Fruit fly (Drosophila melanogaster) whole organism, embryonic: ENCODE measurements around the gene CG32388.

Experiments used
- CG10366 ChIP-seq: fragments of 200-800 bp; sonication (Bioruptor generic); IDR thresholded peaks from 2 replicates; pipeline ENCODE4 v1.3.6; 2022; ENCODE audit warnings: missing biosample characterization, missing genetic modification characterization
- CG10462 ChIP-seq: fragments of 200-800 bp; sonication (Bioruptor generic); optimal IDR thresholded peaks from 2 replicates; lab custom pipeline; 2016; ENCODE audit warnings: missing biosample characterization, missing genetic modification characterization
- CG11247 ChIP-seq: fragments of 200-800 bp; sonication (Bioruptor generic); IDR thresholded peaks from 2 replicates; pipeline ENCODE4 v1.3.6; 2022; ENCODE audit warnings: missing biosample characterization, missing genetic modification characterization
- CG11504 ChIP-seq: fragments of 200-800 bp; sonication (Bioruptor generic); optimal IDR thresholded peaks from 3 replicates; lab custom pipeline; 2019; ENCODE audit warnings: missing biosample characterization, mild to moderate bottlenecking, missing genetic modification characterization, moderate library complexity
- CG15514 ChIP-seq: fragments of 200-800 bp; sonication (Bioruptor generic); optimal IDR thresholded peaks from 3 replicates; lab custom pipeline; 2017; ENCODE audit warnings: missing biosample characterization, missing genetic modification characterization, mild to moderate bottlenecking, moderate library complexity, missing genetic modification reagents
- CG16815 ChIP-seq: fragments of 200-800 bp; sonication (Bioruptor generic); optimal IDR thresholded peaks from 3 replicates; lab custom pipeline; 2017; ENCODE audit warnings: missing biosample characterization, mild to moderate bottlenecking, missing genetic modification characterization
- CG17829 ChIP-seq: fragments of 200-800 bp; optimal IDR thresholded peaks from 2 replicates; lab custom pipeline; 2019; ENCODE audit warnings: missing biosample characterization, mild to moderate bottlenecking, missing genetic modification characterization, moderate library complexity
- CG2678 ChIP-seq: fragments of 200-800 bp; sonication (Bioruptor generic); optimal IDR thresholded peaks from 3 replicates; lab custom pipeline; 2019; ENCODE audit warnings: missing biosample characterization, mild to moderate bottlenecking, missing genetic modification characterization, moderate library complexity
- CG2889 ChIP-seq: fragments of 200-800 bp; sonication (Bioruptor generic); IDR thresholded peaks from 3 replicates; pipeline ENCODE4 v1.3.6; 2022; ENCODE audit warnings: missing biosample characterization, missing genetic modification characterization
- CG3281 ChIP-seq: fragments of 200-800 bp; sonication (Bioruptor generic); optimal IDR thresholded peaks from 3 replicates; lab custom pipeline; 2017; ENCODE audit warnings: missing biosample characterization, mild to moderate bottlenecking, missing genetic modification characterization
- CG33213 ChIP-seq: fragments of 200-800 bp; sonication (Bioruptor generic); optimal IDR thresholded peaks from 3 replicates; lab custom pipeline; 2016; ENCODE audit warnings: missing biosample characterization, missing genetic modification characterization
- CG6175 ChIP-seq: fragments of 200-800 bp; sonication (Bioruptor generic); IDR thresholded peaks from 3 replicates; pipeline ENCODE4 v1.3.6; 2022; ENCODE audit warnings: missing biosample characterization, missing genetic modification characterization
- CG6654 ChIP-seq: fragments of 200-800 bp; sonication (Bioruptor generic); optimal IDR thresholded peaks from 2 replicates; lab custom pipeline; 2017; ENCODE audit warnings: missing biosample characterization, mild to moderate bottlenecking, missing genetic modification characterization
- CG6813 ChIP-seq: fragments of 200-800 bp; sonication (Bioruptor generic); optimal IDR thresholded peaks from 2 replicates; lab custom pipeline; 2017; ENCODE audit warnings: missing biosample characterization, missing genetic modification characterization, mild to moderate bottlenecking, moderate library complexity, missing genetic modification reagents
- CG7556 ChIP-seq: fragments of 200-800 bp; sonication (Bioruptor generic); optimal IDR thresholded peaks from 2 replicates; lab custom pipeline; 2017; ENCODE audit warnings: missing biosample characterization, mild to moderate bottlenecking, missing genetic modification characterization
- Dad ChIP-seq: fragments of 200-800 bp; sonication (Bioruptor generic); optimal IDR thresholded peaks from 3 replicates; lab custom pipeline; 2016; ENCODE audit warnings: missing biosample characterization, missing genetic modification characterization
- Dp ChIP-seq: fragments of 200-800 bp; sonication (Bioruptor generic); optimal IDR thresholded peaks from 2 replicates; lab custom pipeline; 2018; ENCODE audit warnings: missing biosample characterization, mild to moderate bottlenecking, missing genetic modification characterization, moderate library complexity
- Ets65A ChIP-seq: fragments of 200-800 bp; sonication (Bioruptor generic); peaks from one replicate; lab custom pipeline; 2016; ENCODE audit warnings: missing biosample characterization, missing genetic modification characterization
- GATAe ChIP-seq: fragments of 200-800 bp; sonication (Bioruptor generic); conservative IDR thresholded peaks from 2 replicates; pipeline ENCODE4 v1.3.6; 2022; ENCODE audit warnings: missing biosample characterization, missing genetic modification characterization
- Gug ChIP-seq: fragments of 200-800 bp; sonication (Bioruptor generic); IDR thresholded peaks from 4 replicates; pipeline ENCODE4 v1.3.6; 2022; ENCODE audit warnings: missing biosample characterization, missing genetic modification characterization
- Hr3 ChIP-seq: fragments of 200-800 bp; sonication (Bioruptor generic); optimal IDR thresholded peaks from 3 replicates; lab custom pipeline; 2016; ENCODE audit warnings: missing biosample characterization, missing genetic modification characterization
- Hr39 ChIP-seq: fragments of >200 bp; optimal IDR thresholded peaks from 2 replicates; lab custom pipeline; 2017
- Hsf ChIP-seq: fragments of 200-800 bp; sonication (Bioruptor generic); optimal IDR thresholded peaks from 3 replicates; lab custom pipeline; 2016; ENCODE audit warnings: missing biosample characterization, missing genetic modification characterization
- Med ChIP-seq: fragments of 200-800 bp; sonication (Bioruptor generic); peaks from one replicate; lab custom pipeline; 2016; ENCODE audit warnings: missing biosample characterization, missing genetic modification characterization, mild to moderate bottlenecking, inconsistent platforms, moderate library complexity
- Pdp1 ChIP-seq, 2 experiments: fragments of 200-800 bp; sonication (Bioruptor generic); optimal IDR thresholded peaks; 3 replicates each; lab custom pipeline; 2016; ENCODE audit warnings: missing biosample characterization in 2 of 2, missing genetic modification characterization in 2 of 2, mild to moderate bottlenecking in 1 of 2, moderate library complexity in 1 of 2
- bab2 ChIP-seq: fragments of 200-800 bp; sonication (Bioruptor generic); optimal IDR thresholded peaks from 2 replicates; lab custom pipeline; 2016; ENCODE audit warnings: missing biosample characterization, missing genetic modification characterization
- chinmo ChIP-seq: fragments of 200-800 bp; sonication (Bioruptor generic); IDR thresholded peaks from 4 replicates; pipeline ENCODE4 v1.3.6; 2022; ENCODE audit warnings: missing biosample characterization, missing genetic modification characterization; ENCODE audit not compliant: partially characterized antibody
- crol ChIP-seq: fragments of 200-800 bp; sonication (Bioruptor generic); IDR thresholded peaks from 2 replicates; pipeline ENCODE4 v1.3.6; 2022; ENCODE audit warnings: missing biosample characterization, missing genetic modification characterization
- cwo ChIP-seq: fragments of 200-800 bp; sonication (Bioruptor generic); optimal IDR thresholded peaks from 3 replicates; lab custom pipeline; 2017; ENCODE audit warnings: missing biosample characterization, missing genetic modification characterization, mild to moderate bottlenecking, moderate library complexity, missing genetic modification reagents
- dati ChIP-seq: fragments of 200-800 bp; sonication (Bioruptor generic); IDR thresholded peaks from 2 replicates; pipeline ENCODE4 v1.3.6; 2022; ENCODE audit warnings: missing biosample characterization, missing genetic modification characterization
- dmrt99B ChIP-seq: fragments of 200-800 bp; sonication (Bioruptor generic); optimal IDR thresholded peaks from 2 replicates; lab custom pipeline; 2018; ENCODE audit warnings: missing biosample characterization, mild to moderate bottlenecking, missing genetic modification characterization, moderate library complexity
- esg ChIP-seq: fragments of 200-800 bp; sonication (Bioruptor generic); conservative IDR thresholded peaks from 2 replicates; pipeline ENCODE4 v1.3.6; 2022; ENCODE audit warnings: missing biosample characterization, missing genetic modification characterization
- exex ChIP-seq: fragments of 200-800 bp; sonication (Bioruptor generic); optimal IDR thresholded peaks from 4 replicates; lab custom pipeline; 2018; ENCODE audit warnings: missing biosample characterization, mild to moderate bottlenecking, missing genetic modification characterization, moderate library complexity
- gcm2 ChIP-seq: fragments of 200-800 bp; sonication (Bioruptor generic); optimal IDR thresholded peaks from 2 replicates; lab custom pipeline; 2016; ENCODE audit warnings: missing biosample characterization, missing genetic modification characterization
- kni ChIP-seq: fragments of 200-800 bp; sonication (Bioruptor generic); optimal IDR thresholded peaks from 3 replicates; lab custom pipeline; 2017; ENCODE audit warnings: mild to moderate bottlenecking, missing biosample characterization, missing genetic modification reagents, missing genetic modification characterization
- lmd ChIP-seq: fragments of 200-800 bp; sonication (Bioruptor generic); IDR thresholded peaks from 2 replicates; pipeline ENCODE4 v1.3.6; 2022; ENCODE audit warnings: missing biosample characterization, missing genetic modification characterization
- otp ChIP-seq: fragments of 200-800 bp; sonication (Bioruptor generic); IDR thresholded peaks from 3 replicates; pipeline ENCODE4, ENCODE4 v1.3.6; 2022; ENCODE audit warnings: missing biosample characterization, missing genetic modification characterization
- prd ChIP-seq, 3 experiments: fragments of >200 bp in 2 of 3; fragments of 200-800 bp in 1 of 3; sonication (Bioruptor generic) in 1 of 3; optimal IDR thresholded peaks in 2 of 3; IDR thresholded peaks in 1 of 3; 2 replicates in 2 of 3; 3 replicates in 1 of 3; pipeline versions ENCODE4 v1.3.6 to Lab custom; 2017 to 2022; ENCODE audit warnings: missing biosample characterization in 1 of 3, missing genetic modification characterization in 1 of 3
- row ChIP-seq: fragments of 200-800 bp; sonication (Bioruptor generic); IDR thresholded peaks from 3 replicates; pipeline ENCODE4 v1.3.6; 2022; ENCODE audit warnings: missing biosample characterization, missing genetic modification characterization
- salm ChIP-seq: fragments of 200-800 bp; sonication (Bioruptor generic); optimal IDR thresholded peaks from 2 replicates; lab custom pipeline; 2018; ENCODE audit warnings: missing biosample characterization, mild to moderate bottlenecking, missing genetic modification characterization
- sd ChIP-seq: fragments of 200-800 bp; sonication (Bioruptor generic); optimal IDR thresholded peaks from 3 replicates; lab custom pipeline; 2018; ENCODE audit warnings: missing biosample characterization, mild to moderate bottlenecking, missing genetic modification characterization, moderate library complexity
- sima ChIP-seq: fragments of 200-800 bp; sonication (Bioruptor generic); optimal IDR thresholded peaks from 2 replicates; lab custom pipeline; 2016; ENCODE audit warnings: missing biosample characterization, missing genetic modification characterization
- stwl ChIP-seq: fragments of 200-800 bp; sonication (Bioruptor generic); optimal IDR thresholded peaks from 3 replicates; lab custom pipeline; 2018; ENCODE audit warnings: missing biosample characterization, mild to moderate bottlenecking, missing genetic modification characterization, moderate library complexity
- sug ChIP-seq: fragments of 200-800 bp; optimal IDR thresholded peaks from 2 replicates; lab custom pipeline; 2019; ENCODE audit warnings: missing biosample characterization, mild to moderate bottlenecking, missing genetic modification characterization, moderate library complexity
- vvl ChIP-seq: fragments of 200-800 bp; sonication (Bioruptor generic); IDR thresholded peaks from 2 replicates; pipeline ENCODE4 v1.3.6; 2022; ENCODE audit warnings: missing biosample characterization, missing genetic modification characterization
- zen2 ChIP-seq: fragments of 200-800 bp; sonication (Bioruptor generic); IDR thresholded peaks from 3 replicates; pipeline ENCODE4 v1.3.6; 2022; ENCODE audit warnings: missing biosample characterization, missing genetic modification characterization; ENCODE audit not compliant: partially characterized antibody

The CG32388 gene

DNA sequence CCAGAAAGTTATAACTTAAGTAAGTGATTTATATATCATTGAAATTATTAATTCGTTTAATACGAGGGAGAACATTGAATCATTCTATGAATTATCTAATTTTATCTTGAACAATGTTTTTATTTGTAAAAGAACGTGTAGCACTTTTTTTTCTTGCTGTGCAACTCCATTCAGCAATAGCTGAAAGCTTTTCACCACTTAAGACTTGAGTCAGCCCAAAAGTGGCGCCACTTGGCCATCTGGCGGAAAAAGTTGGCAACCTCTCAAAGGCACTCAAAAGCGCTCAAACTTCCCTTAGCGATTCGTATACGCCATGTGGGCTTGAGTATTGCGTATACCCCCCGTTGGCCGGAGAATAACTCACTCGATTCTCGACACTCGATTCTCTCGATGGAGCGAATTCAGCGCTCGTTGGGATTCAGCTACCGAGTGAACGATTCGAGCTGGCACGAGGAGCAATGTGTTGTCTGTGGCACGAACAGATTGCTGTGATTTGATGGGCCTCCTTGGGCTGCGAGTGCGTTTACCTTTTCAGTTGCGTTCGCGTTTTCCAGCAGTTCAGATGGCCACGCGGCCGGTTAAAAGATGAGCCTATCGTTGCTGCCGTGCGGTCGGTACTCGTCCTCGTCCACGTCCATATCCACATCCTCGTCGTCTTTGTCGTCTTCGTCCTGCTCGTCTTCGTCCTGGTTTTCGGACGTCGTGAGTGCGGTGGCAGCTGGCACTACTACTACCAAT, 29.4 kb upstream of the CG32388 start (continued):
- TF ChIP-seq CG11247 (peak; percentile 28; the same call in 1 of the 2 replicates), lmd (GFP tag; lab: Robert Waterston, UW) (peak; percentile 21; the same call in 1 of the 2 replicates), otp (0 out of 3 replicates have a peak, but pooled peaks have one; percentile 23), CG10366 (GFP tag; lab: Robert Waterston, UW) (peak; percentile 59), CG6175 (GFP tag; lab: Robert Waterston, UW) (peak; percentile 40; the same call in 1 of the 3 replicates), CG15514 (GFP tag; lab: Kevin White, UChicago) (peak; percentile 11), sug (tag; lab: Kevin White, UChicago) (peak; percentile 85), zen2 (GFP tag; lab: Robert Waterston, UW) (peak; percentile 52; the same call in 2 of the 3 replicates), prd (optimal IDR thresholded peaks at IDR 0.05; lab: Kevin White, UChicago) (no peak), prd (GFP tag; IDR thresholded peaks at IDR 0.05; lab: Robert Waterston, UW) (peak; percentile 55), CG10462 (no peak), Gug (peak; percentile 9; the same call in 1 of the 4 replicates), Ets65A (no peak), CG11504 (peak; percentile 18), esg (GFP tag; lab: Robert Waterston, UW) (peak; percentile 50), CG2678 (tag; lab: Kevin White, UChicago) (peak; percentile 16)

DNA sequence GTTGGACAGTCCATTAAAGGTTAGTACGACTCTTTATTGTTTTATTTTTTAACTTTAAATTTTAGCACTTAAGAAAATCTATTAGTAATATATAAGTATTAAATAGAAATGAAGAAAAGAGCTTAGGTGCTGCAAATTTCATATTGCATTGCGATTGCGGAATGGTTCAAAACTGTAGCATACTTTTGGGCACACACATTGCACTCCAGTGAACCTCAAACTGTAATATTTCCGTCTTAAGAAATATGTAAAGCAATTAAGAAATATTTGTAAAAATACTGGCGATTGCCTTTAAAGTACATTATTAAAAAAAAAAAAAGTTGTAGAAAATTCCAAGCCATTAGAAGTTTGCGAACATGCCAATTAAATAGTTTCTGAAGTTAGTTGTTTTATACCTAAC, 27.9 kb upstream of the CG32388 start:
- TF ChIP-seq CG6654: peak; percentile 97
- no peak for TF ChIP-seq Hr39 (lab: Kevin White, UChicago)
- no peak for TF ChIP-seq dmrt99B (tag; lab: Kevin White, UChicago)
- TF ChIP-seq row: no peak
- TF ChIP-seq gcm2 (GFP tag; lab: Kevin White, UChicago): no peak
- no peak for TF ChIP-seq CG7556
- peak; percentile 13 for TF ChIP-seq stwl (tag; lab: Kevin White, UChicago)
- TF ChIP-seq dati (GFP tag; lab: Robert Waterston, UW): no peak
- TF ChIP-seq CG17829 (tag; lab: Kevin White, UChicago): no peak
- no peak for TF ChIP-seq Dad
- no peak for TF ChIP-seq exex (tag; lab: Kevin White, UChicago)
- no peak for TF ChIP-seq CG16815 (GFP tag; lab: Kevin White, UChicago)
- no peak for TF ChIP-seq salm (tag; lab: Kevin White, UChicago)
- no peak for TF ChIP-seq CG3281
- TF ChIP-seq CG10366 (GFP tag; lab: Robert Waterston, UW): no peak
- TF ChIP-seq CG2889 (GFP tag; lab: Robert Waterston, UW): no peak
- TF ChIP-seq Dp: no peak

DNA sequence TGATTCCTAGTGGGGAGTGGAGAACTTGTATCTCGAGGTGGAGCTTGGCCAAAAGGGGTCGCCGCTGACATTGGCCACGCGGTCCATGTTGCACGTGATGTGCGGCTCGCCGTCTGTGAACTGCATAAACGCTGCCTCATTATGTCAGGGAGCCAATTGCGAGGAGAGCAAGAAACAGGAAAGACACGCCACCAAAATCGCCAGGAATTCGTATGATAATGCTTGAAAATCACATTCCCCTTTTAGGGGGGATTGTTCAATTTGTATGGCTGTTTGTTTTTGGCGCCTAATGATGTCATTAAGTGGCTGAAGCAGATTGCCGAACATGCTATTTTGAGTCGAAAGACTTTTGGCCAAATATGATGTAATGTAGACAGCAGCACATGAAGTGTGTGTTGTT, 25.5 kb upstream of the CG32388 start:
- no peak for TF ChIP-seq GATAe
- peak; percentile 45 for TF ChIP-seq cwo
- TF ChIP-seq bab2: no peak
- TF ChIP-seq CG33213 (GFP tag; lab: Kevin White, UChicago): no peak
- 0 out of 2 replicates have a peak, but pooled peaks have one; percentile 6 for TF ChIP-seq crol (GFP tag; lab: Robert Waterston, UW)
- TF ChIP-seq Hsf (GFP tag; lab: Kevin White, UChicago): no peak
- TF ChIP-seq sima (GFP tag; lab: Kevin White, UChicago): no peak
- TF ChIP-seq Med: peak; percentile 15
- peak in 1 of 2 experiments; percentile 19 for TF ChIP-seq Pdp1 (GFP tag; optimal IDR thresholded peaks at IDR 0.05; lab: Kevin White, UChicago)
- TF ChIP-seq chinmo: 0 out of 4 replicates have a peak, but pooled peaks have one; percentile 26
- peak; percentile 65 for TF ChIP-seq sd
- peak; percentile 29; the same call in 1 of the 2 replicates for TF ChIP-seq vvl (GFP tag; lab: Robert Waterston, UW)
- no peak for TF ChIP-seq CG6813 (GFP tag; lab: Kevin White, UChicago)
- peak; percentile 58 for TF ChIP-seq kni
- no peak for TF ChIP-seq Hr3 (GFP tag; lab: Kevin White, UChicago)
